Worm (Caenorhabditis elegans) whole organism, midembryonic: Measurements from ENCODE around the gene sms-1.

Source experiments
- T22C8.4 ChIP-seq: fragments of 200-800 bp; sonication (Bioruptor generic); IDR thresholded peaks from 2 replicates; pipeline ENCODE4 v1.3.6; 2022; ENCODE audit warnings: missing genetic modification characterization, missing compliant biosample characterization
- cog-1 ChIP-seq: sonication (generic microtip); optimal IDR thresholded peaks from 2 replicates; lab custom pipeline; 2016; ENCODE audit warnings: missing genetic modification characterization, missing compliant biosample characterization
- flt-1 ChIP-seq: fragments of 200-800 bp; sonication (Bioruptor generic); IDR thresholded peaks from 2 replicates; pipeline ENCODE4 v1.3.6; 2022; ENCODE audit warnings: missing genetic modification characterization, missing compliant biosample characterization
- ref-1 ChIP-seq: fragments of 200-800 bp; sonication (Bioruptor generic); conservative IDR thresholded peaks from 2 replicates; pipeline ENCODE4 v1.3.6; 2022; ENCODE audit warnings: missing genetic modification reagents, missing genetic modification characterization, missing compliant biosample characterization
- ztf-29 ChIP-seq: fragments of 200-800 bp; sonication (Bioruptor generic); IDR thresholded peaks from 2 replicates; pipeline ENCODE4 v1.3.6; 2022; ENCODE audit warnings: missing genetic modification reagents, missing genetic modification characterization, missing compliant biosample characterization

DNA sequence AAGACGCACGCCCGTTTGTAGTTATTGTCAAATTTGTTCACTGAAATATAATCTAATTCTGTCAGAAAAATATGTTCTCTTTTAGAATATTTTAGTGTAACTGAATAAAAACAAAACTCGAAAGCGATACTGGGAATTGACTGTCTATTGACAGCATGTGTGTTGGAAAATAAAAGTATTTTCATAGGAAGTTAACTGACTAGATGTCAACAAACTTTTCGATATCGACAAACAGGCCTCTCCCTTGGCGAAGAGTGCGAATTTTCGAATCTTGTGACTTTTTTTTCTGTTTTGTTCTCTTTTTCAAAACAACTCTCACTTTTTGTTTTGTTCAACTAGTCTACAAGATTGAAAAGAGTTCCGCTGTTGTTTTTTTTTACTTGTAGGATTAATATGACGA lies 59.7 kb downstream of the sms-1 start:
- TF ChIP-seq T22C8.4, result no peak
- no peak for TF ChIP-seq cog-1 (tag; lab: Kevin White, UChicago)
- no peak for TF ChIP-seq ztf-29
- TF ChIP-seq flt-1, result no peak
- no peak for TF ChIP-seq ref-1 (GFP tag; lab: Robert Waterston, UW)
